Worm (Caenorhabditis elegans) whole organism, early embryonic: Measurements from ENCODE around the gene rps-5.

Experiments
- B0310.2 ChIP-seq: sonication (generic microtip); optimal IDR thresholded peaks from 2 replicates; lab custom pipeline; 2016; ENCODE audit warnings: mild to moderate bottlenecking, missing genetic modification characterization, missing compliant biosample characterization
- aly-1 ChIP-seq: sonication (generic microtip); optimal IDR thresholded peaks from 2 replicates; lab custom pipeline; 2016; ENCODE audit warnings: missing genetic modification characterization, missing compliant biosample characterization
- ama-1 ChIP-seq: fragments of 150-350 bp; optimal IDR thresholded peaks from 2 replicates; lab custom pipeline; 2014
- ceh-36 ChIP-seq: sonication (generic microtip); optimal IDR thresholded peaks from 2 replicates; lab custom pipeline; 2016; ENCODE audit warnings: missing genetic modification characterization, inconsistent platforms, missing compliant biosample characterization
- ets-7 ChIP-seq: sonication (generic microtip); optimal IDR thresholded peaks from 2 replicates; lab custom pipeline; 2016; ENCODE audit warnings: missing genotype, missing genetic modification characterization, missing compliant biosample characterization
- flt-1 ChIP-seq: fragments of 200-800 bp; sonication (Bioruptor generic); IDR thresholded peaks from 2 replicates; pipeline ENCODE4 v1.3.6; 2022; ENCODE audit warnings: missing genetic modification characterization, missing compliant biosample characterization
- hmg-4 ChIP-seq: fragments of 200-800 bp; sonication (Bioruptor generic); optimal IDR thresholded peaks from 2 replicates; lab custom pipeline; 2018; ENCODE audit warnings: mild to moderate bottlenecking, missing genetic modification characterization, missing compliant biosample characterization
- hnd-1 ChIP-seq: sonication (generic microtip); optimal IDR thresholded peaks from 2 replicates; lab custom pipeline; 2016; ENCODE audit warnings: missing genetic modification characterization, missing compliant biosample characterization
- pes-1 ChIP-seq: fragments of 200-800 bp; sonication (Bioruptor generic); IDR thresholded peaks from 2 replicates; pipeline ENCODE4 v1.3.6; 2022; ENCODE audit warnings: missing genetic modification reagents, missing genetic modification characterization, missing compliant biosample characterization
- scrt-1 ChIP-seq: fragments of 200-800 bp; sonication (Bioruptor generic); IDR thresholded peaks from 2 replicates; pipeline ENCODE4 v1.3.6; 2022; ENCODE audit warnings: missing genetic modification characterization, missing compliant biosample characterization
- sea-1 ChIP-seq: fragments of 200-800 bp; sonication (Bioruptor generic); conservative IDR thresholded peaks from 2 replicates; pipeline ENCODE4 v1.3.6; 2022; ENCODE audit warnings: missing genetic modification characterization, missing compliant biosample characterization
- tbx-11 ChIP-seq: fragments of 200-800 bp; sonication (Bioruptor generic); IDR thresholded peaks from 2 replicates; pipeline ENCODE4 v1.3.6; 2022; ENCODE audit warnings: missing genetic modification characterization, missing compliant biosample characterization
- tbx-37 ChIP-seq: fragments of 200-800 bp; sonication (Bioruptor generic); conservative IDR thresholded peaks from 2 replicates; pipeline ENCODE4 v1.3.6; 2022; ENCODE audit warnings: missing genetic modification reagents, missing genetic modification characterization, missing compliant biosample characterization
- tra-4 ChIP-seq: sonication (generic microtip); optimal IDR thresholded peaks from 2 replicates; lab custom pipeline; 2017; ENCODE audit warnings: missing genetic modification characterization, missing compliant biosample characterization

- TF ChIP-seq ets-7 (no peak), pes-1 (no peak), flt-1 (GFP tag; lab: Robert Waterston, UW) (0 out of 2 replicates have a peak, but pooled peaks have one; percentile 36), tbx-11 (no peak), scrt-1 (GFP tag; lab: Robert Waterston, UW) (no peak), ama-1 (lab: Kevin White, UChicago) (no peak), hmg-4 (GFP tag; lab: Kevin White, UChicago) (peak; percentile 68), tbx-37 (GFP tag; lab: Robert Waterston, UW) (no peak), hnd-1 (tag; lab: Kevin White, UChicago) (no peak), sea-1 (no peak), B0310.2 (tag; lab: Kevin White, UChicago) (no peak), aly-1 (tag; lab: Kevin White, UChicago) (peak; percentile 60), ceh-36 (tag; lab: Kevin White, UChicago) (no peak), tra-4 (tag; lab: Kevin White, UChicago) (no peak)
Measured at ce11 chrIV:11118837-11119491, 8.1 kb upstream of the rps-5 start, which contains the start of the genes imp-2 and enpl-1.
